Fruit fly (Drosophila melanogaster) whole organism, prepupa: ENCODE results near the gene Ccp84Ac.

ENCODE experiments used
- Blimp-1 ChIP-seq: fragments of 200-800 bp; sonication (Bioruptor generic); optimal IDR thresholded peaks from 3 replicates; lab custom pipeline; 2017; ENCODE audit warnings: missing biosample characterization, missing genetic modification characterization, mild to moderate bottlenecking, moderate library complexity, missing genetic modification reagents
- CG1621 ChIP-seq: fragments of 200-800 bp; sonication (Bioruptor generic); optimal IDR thresholded peaks from 3 replicates; lab custom pipeline; 2018; ENCODE audit warnings: missing biosample characterization, mild to moderate bottlenecking, missing genetic modification characterization
- CG6163 ChIP-seq: fragments of 200-800 bp; sonication (Bioruptor generic); IDR thresholded peaks from 3 replicates; pipeline ENCODE4 v1.3.6; 2022; ENCODE audit warnings: missing biosample characterization, missing genetic modification characterization
- CG7368 ChIP-seq: fragments of 200-800 bp; sonication (Bioruptor generic); optimal IDR thresholded peaks from 3 replicates; lab custom pipeline; 2016; ENCODE audit warnings: missing biosample characterization, missing genetic modification characterization
- Gug ChIP-seq: fragments of 200-800 bp; sonication (Bioruptor generic); IDR thresholded peaks from 2 replicates; pipeline ENCODE4 v1.3.6; 2022; ENCODE audit warnings: missing biosample characterization, missing genetic modification characterization
- Hr4 ChIP-seq: fragments of 200-800 bp; sonication (Bioruptor generic); optimal IDR thresholded peaks from 3 replicates; lab custom pipeline; 2016; ENCODE audit warnings: missing biosample characterization, missing genetic modification characterization

dm6 chr3R:6708858-6709257 lies 12.8 kb upstream of the Ccp84Ac start:
- TF ChIP-seq Blimp-1 (GFP tag; lab: Kevin White, UChicago), result no peak
- TF ChIP-seq CG1621, result no peak
- no peak for TF ChIP-seq CG7368 (GFP tag; lab: Kevin White, UChicago)
- no peak for TF ChIP-seq CG6163 (GFP tag; lab: Robert Waterston, UW)
- TF ChIP-seq Gug (GFP tag; lab: Robert Waterston, UW), result no peak
- TF ChIP-seq Hr4, result no peak
